Worm (Caenorhabditis elegans) whole organism, L1 larva: ENCODE measurements around the gene F41E7.6.

ENCODE experiments used
- C16A3.4 ChIP-seq: fragments of 150-350 bp; optimal IDR thresholded peaks from 2 replicates; lab custom pipeline; 2014; ENCODE audit warnings: missing biosample characterization, missing genetic modification characterization
- Y116A8C.19 ChIP-seq: sonication (generic microtip); optimal IDR thresholded peaks from 2 replicates; lab custom pipeline; 2016; ENCODE audit warnings: missing compliant biosample characterization, missing genetic modification characterization, borderline replicate concordance
- aly-2 ChIP-seq: fragments of 150-350 bp; optimal IDR thresholded peaks from 2 replicates; lab custom pipeline; 2014; ENCODE audit warnings: missing biosample characterization, missing genetic modification characterization
- ama-1 ChIP-seq: fragments of 150-350 bp; optimal IDR thresholded peaks from 2 replicates; lab custom pipeline; 2014
- blmp-1 ChIP-seq: fragments of 150-350 bp; optimal IDR thresholded peaks from 2 replicates; lab custom pipeline; 2014; ENCODE audit warnings: missing biosample characterization, missing genetic modification characterization
- ceh-82 ChIP-seq, 3 experiments: fragments of 150-350 bp in 1 of 3; sonication (generic microtip) in 2 of 3; optimal IDR thresholded peaks; 2 replicates each; lab custom pipeline; 2014 to 2017; ENCODE audit warnings: missing biosample characterization in 3 of 3, missing genetic modification characterization in 3 of 3
- ceh-88 ChIP-seq: fragments of 200-800 bp; sonication (Bioruptor generic); IDR thresholded peaks from 2 replicates; pipeline ENCODE4 v1.3.6; 2022; ENCODE audit warnings: missing genetic modification characterization, missing compliant biosample characterization
- ces-1 ChIP-seq: fragments of 150-350 bp; optimal IDR thresholded peaks from 2 replicates; lab custom pipeline; 2014; ENCODE audit warnings: missing biosample characterization, missing genetic modification reagents, missing genetic modification characterization
- dpl-1 ChIP-seq, 3 experiments: fragments of 150-350 bp in 2 of 3; sonication (generic microtip) in 1 of 3; optimal IDR thresholded peaks; 2 replicates each; lab custom pipeline; 2014 to 2017; ENCODE audit warnings: missing biosample characterization in 3 of 3, missing genetic modification characterization in 3 of 3, missing genetic modification reagents in 3 of 3
- egl-13 ChIP-seq: sonication (generic microtip); optimal IDR thresholded peaks from 2 replicates; lab custom pipeline; 2016; ENCODE audit warnings: missing genotype, missing genetic modification reagents, missing genetic modification characterization, missing compliant biosample characterization
- egl-27 ChIP-seq, 2 experiments: fragments of 150-350 bp in 1 of 2; sonication (generic microtip); optimal IDR thresholded peaks; 3 replicates each; lab custom pipeline; 2017 to 2018; ENCODE audit warnings: missing biosample characterization in 2 of 2, missing genetic modification characterization in 2 of 2, missing genetic modification reagents in 2 of 2
- ets-5 ChIP-seq: fragments of 200-800 bp; sonication (Bioruptor generic); IDR thresholded peaks from 2 replicates; pipeline ENCODE4 v1.3.6; 2022; ENCODE audit warnings: missing genetic modification characterization, missing compliant biosample characterization
- fkh-4 ChIP-seq: sonication (generic microtip); optimal IDR thresholded peaks from 2 replicates; lab custom pipeline; 2016; ENCODE audit warnings: missing compliant biosample characterization, missing genetic modification characterization, borderline replicate concordance
- fkh-8 ChIP-seq: sonication (generic microtip); optimal IDR thresholded peaks from 2 replicates; lab custom pipeline; 2016; ENCODE audit warnings: mild to moderate bottlenecking, missing genetic modification characterization, missing compliant biosample characterization
- grh-1 ChIP-seq: fragments of 200-800 bp; sonication (Bioruptor generic); IDR thresholded peaks from 2 replicates; pipeline ENCODE4 v1.3.6; 2022; ENCODE audit warnings: missing genetic modification reagents, missing genetic modification characterization, missing compliant biosample characterization
- hlh-4 ChIP-seq: sonication (generic microtip); optimal IDR thresholded peaks from 2 replicates; lab custom pipeline; 2016; ENCODE audit warnings: mild to moderate bottlenecking, missing genetic modification characterization, missing compliant biosample characterization
- lin-14 ChIP-seq: fragments of 200-800 bp; sonication (Bioruptor generic); optimal IDR thresholded peaks from 2 replicates; lab custom pipeline; 2018; ENCODE audit warnings: mild to moderate bottlenecking, missing genetic modification characterization, moderate library complexity, missing compliant biosample characterization
- mab-9 ChIP-seq: fragments of 200-800 bp; sonication (Bioruptor generic); IDR thresholded peaks from 2 replicates; pipeline ENCODE4 v1.3.6; 2022; ENCODE audit warnings: missing genetic modification reagents, missing genetic modification characterization, missing compliant biosample characterization
- nhr-11 ChIP-seq: fragments of 150-350 bp; optimal IDR thresholded peaks from 2 replicates; lab custom pipeline; 2014; ENCODE audit warnings: missing biosample characterization, missing genetic modification characterization
- nhr-237 ChIP-seq: fragments of 150-350 bp; optimal IDR thresholded peaks from 2 replicates; lab custom pipeline; 2014; ENCODE audit warnings: missing biosample characterization, missing genetic modification characterization
- nhr-28 ChIP-seq: fragments of 150-350 bp; optimal IDR thresholded peaks from 2 replicates; lab custom pipeline; 2014; ENCODE audit warnings: missing biosample characterization, missing genetic modification characterization
- nhr-47 ChIP-seq: sonication (generic microtip); optimal IDR thresholded peaks from 2 replicates; lab custom pipeline; 2016; ENCODE audit warnings: mild to moderate bottlenecking, missing genetic modification characterization, moderate library complexity, missing compliant biosample characterization
- nhr-76 ChIP-seq: sonication (generic microtip); optimal IDR thresholded peaks from 2 replicates; lab custom pipeline; 2017; ENCODE audit warnings: missing biosample characterization, missing genetic modification characterization
- nhr-84 ChIP-seq: sonication (generic microtip); optimal IDR thresholded peaks from 2 replicates; lab custom pipeline; 2017; ENCODE audit warnings: missing biosample characterization, missing genetic modification characterization
- nhr-90 ChIP-seq: sonication (generic microtip); optimal IDR thresholded peaks from 2 replicates; lab custom pipeline; 2016; ENCODE audit warnings: mild to moderate bottlenecking, missing genetic modification characterization, missing compliant biosample characterization; ENCODE audit not compliant: poor library complexity
- snpc-4 ChIP-seq: fragments of 150-350 bp; optimal IDR thresholded peaks from 2 replicates; lab custom pipeline; 2014; ENCODE audit warnings: missing biosample characterization, missing genetic modification characterization
- sptf-1 ChIP-seq: fragments of 150-350 bp; optimal IDR thresholded peaks from 2 replicates; lab custom pipeline; 2014; ENCODE audit warnings: missing biosample characterization, missing genetic modification characterization
- swsn-7 ChIP-seq: sonication (generic microtip); optimal IDR thresholded peaks from 2 replicates; lab custom pipeline; 2016; ENCODE audit warnings: missing genetic modification characterization, missing compliant biosample characterization
- tbx-2 ChIP-seq: sonication (generic microtip); optimal IDR thresholded peaks from 2 replicates; lab custom pipeline; 2016; ENCODE audit warnings: missing genetic modification characterization, missing compliant biosample characterization
- tlp-1 ChIP-seq: fragments of 150-350 bp; optimal IDR thresholded peaks from 2 replicates; lab custom pipeline; 2014; ENCODE audit warnings: missing biosample characterization, missing genetic modification characterization
- unc-30 ChIP-seq: sonication (generic microtip); optimal IDR thresholded peaks from 2 replicates; lab custom pipeline; 2017; ENCODE audit warnings: missing biosample characterization, missing genetic modification characterization
- unc-98 ChIP-seq: fragments of 200-800 bp; sonication (Bioruptor generic); IDR thresholded peaks from 2 replicates; pipeline ENCODE4 v1.3.6; 2022; ENCODE audit warnings: missing genetic modification characterization, missing compliant biosample characterization
- vab-15 ChIP-seq: sonication (generic microtip); optimal IDR thresholded peaks from 2 replicates; lab custom pipeline; 2017; ENCODE audit warnings: missing genotype, mild to moderate bottlenecking, missing genetic modification characterization, missing compliant biosample characterization
- zag-1 ChIP-seq: fragments of 150-350 bp; optimal IDR thresholded peaks from 2 replicates; lab custom pipeline; 2014; ENCODE audit warnings: missing biosample characterization, missing genetic modification characterization
- zip-4 ChIP-seq: fragments of 200-800 bp; sonication (Bioruptor generic); optimal IDR thresholded peaks from 2 replicates; lab custom pipeline; 2018; ENCODE audit warnings: mild to moderate bottlenecking, missing genetic modification characterization, moderate library complexity, missing compliant biosample characterization

F41E7.6 gene

ce11 chrX:10310366-10310765 lies at the start of gene F41E7.6:
Gene F41E7.6 (minus strand): TSS chrX:10310466.
- TF ChIP-seq fkh-8 (tag; lab: Kevin White, UChicago) (no peak), unc-98 (GFP tag; lab: Robert Waterston, UW) (no peak), ceh-82 (tag; optimal IDR thresholded peaks at IDR 0.05; lab: Kevin White, UChicago) (no peak), ceh-88 (GFP tag; lab: Robert Waterston, UW) (no peak), sptf-1 (tag; lab: Kevin White, UChicago) (no peak), zip-4 (GFP tag; lab: Kevin White, UChicago) (no peak), ets-5 (no peak), aly-2 (no peak), nhr-90 (no peak), tbx-2 (tag; lab: Kevin White, UChicago) (no peak), fkh-4 (tag; lab: Kevin White, UChicago) (no peak), hlh-4 (tag; lab: Kevin White, UChicago) (no peak), ces-1 (GFP tag; lab: Kevin White, UChicago) (no peak), dpl-1 (GFP tag; optimal IDR thresholded peaks at IDR 0.05; lab: Kevin White, UChicago) (no peak), egl-27 (tag; optimal IDR thresholded peaks at IDR 0.05; lab: Kevin White, UChicago) (no peak)

DNA sequence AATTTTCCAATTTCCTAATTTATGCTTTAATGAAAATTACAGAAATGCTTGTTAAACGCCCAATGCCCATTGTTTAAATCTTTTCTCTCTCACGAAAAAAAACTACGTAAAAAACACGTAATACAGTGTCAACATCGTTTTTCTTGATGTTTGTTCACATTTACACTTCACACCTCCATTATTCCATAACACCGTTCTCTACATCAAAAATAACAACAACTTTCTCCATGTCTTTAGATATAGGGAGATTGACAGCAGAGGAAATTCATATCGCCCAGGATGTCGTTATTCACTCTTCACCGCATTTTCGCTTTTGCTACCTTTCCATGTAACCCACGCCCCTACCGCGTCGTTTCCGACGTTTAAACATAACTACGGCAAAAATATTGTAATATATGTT lies 47.8 kb upstream of the F41E7.6 start, which contains the start of gene efhc-1:
TSS of gene efhc-1 (plus strand) at position 301 of the 400 bp plus-strand sequence.
- TF ChIP-seq blmp-1 (tag; lab: Kevin White, UChicago): peak; percentile 16
- TF ChIP-seq zag-1 (tag; lab: Kevin White, UChicago): no peak
- TF ChIP-seq, all 84 proteins: peak for 1

ce11 chrX:10355650-10356049 lies 45.4 kb upstream of the F41E7.6 start, which contains the start of gene R07E3.7:
Gene R07E3.7 (minus strand): TSS chrX:10355750.
- TF ChIP-seq swsn-7 (tag; lab: Kevin White, UChicago) (no peak), blmp-1 (tag; lab: Kevin White, UChicago) (no peak), hlh-4 (tag; lab: Kevin White, UChicago) (no peak), mab-9 (no peak), ama-1 (lab: Kevin White, UChicago) (no peak), unc-30 (tag; lab: Kevin White, UChicago) (no peak), zag-1 (tag; lab: Kevin White, UChicago) (no peak), nhr-237 (no peak)
- TF ChIP-seq, all 84 proteins: peak for 0

ce11 chrX:10353857-10354256 lies 43.6 kb upstream of the F41E7.6 start:
- TF ChIP-seq nhr-237 (no peak), vab-15 (tag; lab: Kevin White, UChicago) (no peak), egl-13 (tag; lab: Kevin White, UChicago) (no peak), lin-14 (GFP tag; lab: Kevin White, UChicago) (no peak), C16A3.4 (tag; lab: Kevin White, UChicago) (no peak), tlp-1 (no peak), fkh-8 (tag; lab: Kevin White, UChicago) (no peak), nhr-47 (tag; lab: Kevin White, UChicago) (no peak), ceh-82 (tag; optimal IDR thresholded peaks at IDR 0.05; lab: Kevin White, UChicago) (no peak), snpc-4 (tag; lab: Kevin White, UChicago) (no peak), Y116A8C.19 (tag; lab: Kevin White, UChicago) (no peak), nhr-84 (tag; lab: Kevin White, UChicago) (no peak), nhr-28 (tag; lab: Kevin White, UChicago) (no peak), grh-1 (GFP tag; lab: Robert Waterston, UW) (no peak), unc-98 (GFP tag; lab: Robert Waterston, UW) (no peak), tbx-2 (tag; lab: Kevin White, UChicago) (no peak), nhr-76 (tag; lab: Kevin White, UChicago) (no peak), nhr-11 (tag; lab: Kevin White, UChicago) (no peak)
